Worm (Caenorhabditis elegans) whole organism, L4 larva: ENCODE data around the gene C33B4.2.

Experiments
- D1046.2 ChIP-seq: fragments of 200-800 bp; sonication (Bioruptor generic); IDR thresholded peaks from 2 replicates; pipeline ENCODE4 v1.3.6; 2022; ENCODE audit warnings: missing genetic modification characterization, missing compliant biosample characterization
- R02D3.7 ChIP-seq: fragments of 150-350 bp; sonication (generic microtip); optimal IDR thresholded peaks from 3 replicates; lab custom pipeline; 2014; ENCODE audit warnings: missing biosample characterization, missing genetic modification characterization
- T26A8.4 ChIP-seq: fragments of 200-800 bp; sonication (Bioruptor generic); IDR thresholded peaks from 2 replicates; pipeline ENCODE4 v1.3.6; 2022; ENCODE audit warnings: missing genetic modification characterization, missing compliant biosample characterization
- Y105C5A.15 ChIP-seq: fragments of 200-800 bp; sonication (Bioruptor generic); IDR thresholded peaks from 2 replicates; pipeline ENCODE4 v1.3.6; 2022; ENCODE audit warnings: missing genetic modification characterization, missing compliant biosample characterization
- Y48G9A.11 ChIP-seq: fragments of 200-800 bp; sonication (Bioruptor generic); IDR thresholded peaks from 2 replicates; pipeline ENCODE4 v1.3.6; 2022; ENCODE audit warnings: missing genetic modification reagents, missing genetic modification characterization, missing compliant biosample characterization
- Y75B8A.6 ChIP-seq: fragments of 200-800 bp; sonication (Bioruptor generic); IDR thresholded peaks from 2 replicates; pipeline ENCODE4 v1.3.6; 2022; ENCODE audit warnings: missing genetic modification reagents, missing genetic modification characterization, missing compliant biosample characterization
- aha-1 ChIP-seq: fragments of 150-350 bp; peaks from one replicate; lab custom pipeline; 2014; ENCODE audit warnings: missing biosample characterization, missing genetic modification characterization
- aly-2 ChIP-seq: sonication (generic microtip); optimal IDR thresholded peaks from 2 replicates; lab custom pipeline; 2018; ENCODE audit warnings: missing biosample characterization, missing genetic modification characterization
- arid-1 ChIP-seq: fragments of 200-800 bp; sonication (Bioruptor generic); conservative IDR thresholded peaks from 2 replicates; pipeline ENCODE4 v1.3.6; 2022; ENCODE audit warnings: missing genetic modification reagents, missing genetic modification characterization, missing compliant biosample characterization
- ceh-44 ChIP-seq: fragments of 200-800 bp; sonication (Bioruptor generic); IDR thresholded peaks from 2 replicates; pipeline ENCODE4 v1.3.6; 2022; ENCODE audit warnings: missing genetic modification reagents, missing genetic modification characterization, missing compliant biosample characterization
- ctbp-1 ChIP-seq: fragments of 200-800 bp; sonication (Bioruptor generic); IDR thresholded peaks from 2 replicates; pipeline ENCODE4 v1.3.6; 2022; ENCODE audit warnings: missing genetic modification reagents, missing genetic modification characterization, missing compliant biosample characterization
- daf-16 ChIP-seq, 3 experiments: sonication (generic microtip); optimal IDR thresholded peaks; 2 replicates each; lab custom pipeline; 2016 to 2017; ENCODE audit warnings: missing genetic modification characterization in 3 of 3, missing genetic modification reagents in 3 of 3, mild to moderate bottlenecking in 2 of 3, missing compliant biosample characterization in 2 of 3, missing biosample characterization in 1 of 3, moderate library complexity in 1 of 3
- dmd-6 ChIP-seq: fragments of 200-800 bp; sonication (Bioruptor generic); IDR thresholded peaks from 2 replicates; pipeline ENCODE4 v1.3.6; 2022; ENCODE audit warnings: missing genetic modification reagents, missing genetic modification characterization, missing compliant biosample characterization
- dmd-8 ChIP-seq: fragments of 200-800 bp; sonication (Bioruptor generic); IDR thresholded peaks from 2 replicates; pipeline ENCODE4 v1.3.6; 2022; ENCODE audit warnings: missing genetic modification characterization, missing compliant biosample characterization
- dve-1 ChIP-seq: sonication (generic microtip); optimal IDR thresholded peaks from 2 replicates; lab custom pipeline; 2017; ENCODE audit warnings: antibody characterized with exemption, mild to moderate bottlenecking, missing genetic modification characterization, missing compliant biosample characterization; ENCODE audit not compliant: insufficient read depth
- egl-27 ChIP-seq: sonication (generic microtip); optimal IDR thresholded peaks from 3 replicates; lab custom pipeline; 2017; ENCODE audit warnings: missing biosample characterization, missing genetic modification reagents, missing genetic modification characterization
- hif-1 ChIP-seq, 2 experiments: sonication (generic microtip); optimal IDR thresholded peaks; 2 replicates each; lab custom pipeline; 2016 to 2017; ENCODE audit warnings: missing compliant biosample characterization in 2 of 2, missing genetic modification characterization in 2 of 2, missing genetic modification reagents in 2 of 2, missing genotype in 2 of 2, mild to moderate bottlenecking in 1 of 2
- hlh-11 ChIP-seq: fragments of 200-800 bp; sonication (Bioruptor generic); optimal IDR thresholded peaks from 2 replicates; lab custom pipeline; 2018; ENCODE audit warnings: mild to moderate bottlenecking, missing genetic modification characterization, missing compliant biosample characterization
- hlh-30 ChIP-seq: sonication (generic microtip); optimal IDR thresholded peaks from 2 replicates; lab custom pipeline; 2017; ENCODE audit warnings: antibody characterized with exemption, mild to moderate bottlenecking, missing genetic modification characterization, missing compliant biosample characterization; ENCODE audit not compliant: insufficient read depth
- lin-1 ChIP-seq: fragments of 200-800 bp; sonication (Bioruptor generic); IDR thresholded peaks from 2 replicates; pipeline ENCODE4 v1.3.6; 2022; ENCODE audit warnings: missing genetic modification reagents, missing genetic modification characterization, missing compliant biosample characterization
- lin-29 ChIP-seq: fragments of 200-800 bp; sonication (Bioruptor generic); IDR thresholded peaks from 2 replicates; pipeline ENCODE4 v1.3.6; 2022; ENCODE audit warnings: missing genetic modification reagents, missing genetic modification characterization, missing compliant biosample characterization
- lin-38 ChIP-seq: fragments of 200-800 bp; sonication (Bioruptor generic); IDR thresholded peaks from 2 replicates; pipeline ENCODE4 v1.3.6; 2022; ENCODE audit warnings: missing genetic modification reagents, missing genetic modification characterization, missing compliant biosample characterization
- lin-39 ChIP-seq: fragments of 150-350 bp; optimal IDR thresholded peaks from 2 replicates; lab custom pipeline; 2014; ENCODE audit warnings: missing biosample characterization, missing genetic modification reagents, missing genetic modification characterization
- lsy-2 ChIP-seq, 2 experiments: fragments of 150-350 bp in 1 of 2; sonication (generic microtip) in 1 of 2; optimal IDR thresholded peaks; 2 replicates each; lab custom pipeline; 2014 to 2017; ENCODE audit warnings: missing biosample characterization in 2 of 2, missing genetic modification characterization in 2 of 2
- madf-9 ChIP-seq: fragments of 200-800 bp; sonication (Bioruptor generic); conservative IDR thresholded peaks from 2 replicates; pipeline ENCODE4 v1.3.6; 2022; ENCODE audit warnings: missing genetic modification reagents, missing genetic modification characterization, missing compliant biosample characterization
- mdl-1 ChIP-seq, 2 experiments: fragments of 150-350 bp in 1 of 2; sonication (generic microtip) in 1 of 2; optimal IDR thresholded peaks; 2 replicates each; lab custom pipeline; 2014 to 2017; ENCODE audit warnings: missing biosample characterization in 2 of 2, missing genetic modification characterization in 2 of 2
- mdt-29 ChIP-seq: fragments of 200-800 bp; sonication (Bioruptor generic); IDR thresholded peaks from 2 replicates; pipeline ENCODE4 v1.3.6; 2022; ENCODE audit warnings: missing genetic modification reagents, missing genetic modification characterization, missing compliant biosample characterization
- mep-1 ChIP-seq: fragments of 150-350 bp; sonication (generic microtip); optimal IDR thresholded peaks from 3 replicates; lab custom pipeline; 2014; ENCODE audit warnings: missing biosample characterization, missing genetic modification characterization
- mxl-3 ChIP-seq: fragments of 200-800 bp; sonication (Bioruptor generic); optimal IDR thresholded peaks from 2 replicates; lab custom pipeline; 2018; ENCODE audit warnings: mild to moderate bottlenecking, missing genetic modification characterization, missing compliant biosample characterization
- nhr-28 ChIP-seq: fragments of 150-350 bp; optimal IDR thresholded peaks from 2 replicates; lab custom pipeline; 2014; ENCODE audit warnings: missing biosample characterization, missing genetic modification characterization
- nhr-48 ChIP-seq: sonication (generic microtip); optimal IDR thresholded peaks from 2 replicates; lab custom pipeline; 2016; ENCODE audit warnings: mild to moderate bottlenecking, missing genetic modification characterization, missing compliant biosample characterization
- nhr-77 ChIP-seq: fragments of 150-350 bp; optimal IDR thresholded peaks from 2 replicates; lab custom pipeline; 2014; ENCODE audit warnings: missing biosample characterization, missing genetic modification characterization
- pha-4 ChIP-seq, 2 experiments: fragments of 150-350 bp in 1 of 2; fragments of 200-800 bp in 1 of 2; sonication (Bioruptor generic) in 1 of 2; IDR thresholded peaks in 1 of 2; optimal IDR thresholded peaks in 1 of 2; 2 replicates each; pipeline versions ENCODE4 v1.3.6 to Lab custom; 2014 to 2022; ENCODE audit warnings: missing genetic modification characterization in 2 of 2, missing genetic modification reagents in 2 of 2, missing biosample characterization in 1 of 2, missing compliant biosample characterization in 1 of 2
- pqm-1 ChIP-seq: sonication (generic microtip); optimal IDR thresholded peaks from 2 replicates; lab custom pipeline; 2017; ENCODE audit warnings: missing biosample characterization, missing genetic modification characterization
- rbr-2 ChIP-seq: sonication (generic microtip); optimal IDR thresholded peaks from 2 replicates; lab custom pipeline; 2016; ENCODE audit warnings: missing genotype, missing genetic modification characterization, missing compliant biosample characterization
- set-16 ChIP-seq: fragments of 200-800 bp; sonication (Bioruptor generic); IDR thresholded peaks from 2 replicates; pipeline ENCODE4 v1.3.6; 2022; ENCODE audit warnings: missing genetic modification reagents, missing genetic modification characterization, missing compliant biosample characterization
- tag-97 ChIP-seq: fragments of 200-800 bp; sonication (Bioruptor generic); IDR thresholded peaks from 2 replicates; pipeline ENCODE4 v1.3.6; 2022; ENCODE audit warnings: missing genetic modification characterization, missing compliant biosample characterization
- ztf-7 ChIP-seq: fragments of 150-350 bp; optimal IDR thresholded peaks from 2 replicates; lab custom pipeline; 2014; ENCODE audit warnings: missing biosample characterization, missing genetic modification characterization

Gene C33B4.2

ce11 chrII:11371981-11372380 is at the start of gene C33B4.2:
Gene C33B4.2, minus strand, starts transcription at chrII:11372145.
- no peak for TF ChIP-seq lsy-2 (tag; optimal IDR thresholded peaks at IDR 0.05; lab: Kevin White, UChicago)
- no peak for TF ChIP-seq set-16 (GFP tag; lab: Robert Waterston, UW)
- no peak for TF ChIP-seq nhr-77 (tag; lab: Kevin White, UChicago)
- TF ChIP-seq dve-1 (tag; lab: Kevin White, UChicago), result no peak
- no peak for TF ChIP-seq Y105C5A.15 (GFP tag; lab: Robert Waterston, UW)
- TF ChIP-seq lin-39 (tag; lab: Kevin White, UChicago), result no peak
- no peak for TF ChIP-seq ceh-44
- no peak for TF ChIP-seq D1046.2 (GFP tag; lab: Robert Waterston, UW)
- no peak for TF ChIP-seq arid-1
- TF ChIP-seq hlh-11 (tag; lab: Kevin White, UChicago), result no peak
- TF ChIP-seq Y48G9A.11 (GFP tag; lab: Robert Waterston, UW), result no peak
- TF ChIP-seq hif-1 (tag; optimal IDR thresholded peaks at IDR 0.05; lab: Kevin White, UChicago), result no peak
- peak; percentile 22 for TF ChIP-seq mxl-3 (GFP tag; lab: Kevin White, UChicago)
- TF ChIP-seq nhr-48 (tag; lab: Kevin White, UChicago), result peak; percentile 46
- no peak for TF ChIP-seq mep-1 (tag; lab: Kevin White, UChicago)
- no peak for TF ChIP-seq aly-2 (tag; lab: Kevin White, UChicago)
- TF ChIP-seq, all 104 proteins: peak for 2

ce11 chrII:11418476-11418875 is 46.5 kb upstream of the C33B4.2 start:
- TF ChIP-seq egl-27 (tag; lab: Kevin White, UChicago) (no peak), pha-4 (GFP tag; IDR thresholded peaks at IDR 0.05; lab: Robert Waterston, UW) (no peak), pha-4 (tag; optimal IDR thresholded peaks at IDR 0.05; lab: Kevin White, UChicago) (no peak), R02D3.7 (tag; lab: Kevin White, UChicago) (no peak), nhr-77 (tag; lab: Kevin White, UChicago) (peak; percentile 78), mdl-1 (tag; optimal IDR thresholded peaks at IDR 0.05; lab: Kevin White, UChicago) (peak in 1 of 2 experiments; percentile 6), dmd-6 (GFP tag; lab: Robert Waterston, UW) (peak; percentile 64), hlh-11 (tag; lab: Kevin White, UChicago) (peak; percentile 44), daf-16 (GFP tag; optimal IDR thresholded peaks at IDR 0.05; lab: Kevin White, UChicago) (no peak), daf-16 (tag; optimal IDR thresholded peaks at IDR 0.05; lab: Kevin White, UChicago) (peak; percentile 72), nhr-28 (tag; lab: Kevin White, UChicago) (peak; percentile 85), hlh-30 (tag; lab: Kevin White, UChicago) (no peak), mdt-29 (GFP tag; lab: Robert Waterston, UW) (no peak), pqm-1 (peak; percentile 84), lin-39 (tag; lab: Kevin White, UChicago) (no peak), dve-1 (tag; lab: Kevin White, UChicago) (peak; percentile 55)

- TF ChIP-seq aha-1 (tag; lab: Kevin White, UChicago), result peak; percentile 47
- TF ChIP-seq lin-1 (GFP tag; lab: Robert Waterston, UW), result no peak
Measured at ce11 chrII:11417999-11418398, 46.1 kb upstream of the C33B4.2 start, which contains the start of gene C05D12.2. Gene C05D12.2, plus strand, starts transcription at chrII:11418299.

- TF ChIP-seq hlh-30 (tag; lab: Kevin White, UChicago) (no peak), pha-4 (GFP tag; IDR thresholded peaks at IDR 0.05; lab: Robert Waterston, UW) (no peak), pha-4 (tag; optimal IDR thresholded peaks at IDR 0.05; lab: Kevin White, UChicago) (no peak), ctbp-1 (no peak), hif-1 (tag; optimal IDR thresholded peaks at IDR 0.05; lab: Kevin White, UChicago) (no peak), dmd-8 (GFP tag; lab: Robert Waterston, UW) (no peak), Y75B8A.6 (no peak), tag-97 (GFP tag; lab: Robert Waterston, UW) (no peak), T26A8.4 (GFP tag; lab: Robert Waterston, UW) (no peak), mep-1 (tag; lab: Kevin White, UChicago) (no peak), D1046.2 (GFP tag; lab: Robert Waterston, UW) (no peak), lin-29 (GFP tag; lab: Robert Waterston, UW) (no peak), ztf-7 (tag; lab: Kevin White, UChicago) (no peak), lin-38 (GFP tag; lab: Robert Waterston, UW) (no peak), rbr-2 (tag; lab: Kevin White, UChicago) (no peak), mxl-3 (GFP tag; lab: Kevin White, UChicago) (no peak), madf-9 (no peak)
Measured at ce11 chrII:11415672-11416071, 43.7 kb upstream of the C33B4.2 start, which contains the start of gene C05D12.1. Gene C05D12.1, minus strand, starts transcription at chrII:11415772.
